Worm (Caenorhabditis elegans): ENCODE results near the gene C35D10.3.

- TF ChIP-seq snpc-4 (GFP tag; optimal IDR thresholded peaks at IDR 0.05) (no peak), snpc-4 (tag; optimal IDR thresholded peaks at IDR 0.05) (no peak), ama-1 (optimal IDR thresholded peaks at IDR 0.05) (no peak), ama-1 (GFP tag; optimal IDR thresholded peaks at IDR 0.05) (no peak), ceh-40 (GFP tag; IDR thresholded peaks at IDR 0.05) (no peak), mcd-1 (GFP tag; IDR thresholded peaks at IDR 0.05) (no peak), nfya-1 (tag; optimal IDR thresholded peaks at IDR 0.05; ENCODE audit: borderline replicate concordance, insufficient read depth) (no peak), unc-62 (GFP tag; optimal IDR thresholded peaks at IDR 0.05) (no peak), T07F8.4 (tag; optimal IDR thresholded peaks at IDR 0.05) (no peak), bed-1 (GFP tag; IDR thresholded peaks at IDR 0.05) (no peak)
These were observed 26.6 kb downstream of the C35D10.3 start for ce11 chrIII:4895313-4895712.

Data from whole organism, young adult.